Fruit fly (Drosophila melanogaster) whole organism, embryonic: ENCODE measurements around the gene CG34325.

ENCODE experiments used
- CG10543 ChIP-seq: fragments of 200-800 bp; sonication (Bioruptor generic); optimal IDR thresholded peaks from 3 replicates; lab custom pipeline; 2017; ENCODE audit warnings: missing biosample characterization, mild to moderate bottlenecking, missing genetic modification characterization, moderate library complexity
- CG10565 ChIP-seq: fragments of 200-800 bp; sonication (Bioruptor generic); optimal IDR thresholded peaks from 3 replicates; lab custom pipeline; 2016; ENCODE audit warnings: missing biosample characterization, mild to moderate bottlenecking, missing genetic modification characterization
- CG12659 ChIP-seq: fragments of 200-800 bp; sonication (Bioruptor generic); optimal IDR thresholded peaks from 3 replicates; lab custom pipeline; 2017; ENCODE audit warnings: mild to moderate bottlenecking, missing biosample characterization, missing genetic modification reagents, missing genetic modification characterization
- CG12769 ChIP-seq: fragments of 200-800 bp; sonication (Bioruptor generic); optimal IDR thresholded peaks from 2 replicates; lab custom pipeline; 2019; ENCODE audit warnings: missing biosample characterization, mild to moderate bottlenecking, missing genetic modification characterization, moderate library complexity
- CG15011 ChIP-seq: fragments of 200-800 bp; sonication (Bioruptor generic); optimal IDR thresholded peaks from 3 replicates; lab custom pipeline; 2018; ENCODE audit warnings: missing biosample characterization, mild to moderate bottlenecking, missing genetic modification characterization
- CG1603 ChIP-seq: fragments of 200-800 bp; sonication (Bioruptor generic); optimal IDR thresholded peaks from 2 replicates; lab custom pipeline; 2019; ENCODE audit warnings: missing biosample characterization, mild to moderate bottlenecking, missing genetic modification characterization, moderate library complexity
- CG18262 ChIP-seq: fragments of 200-800 bp; optimal IDR thresholded peaks from 3 replicates; lab custom pipeline; 2019; ENCODE audit warnings: missing biosample characterization, mild to moderate bottlenecking, missing genetic modification characterization, moderate library complexity
- CG18476 ChIP-seq: fragments of 200-800 bp; sonication (Bioruptor generic); optimal IDR thresholded peaks from 2 replicates; lab custom pipeline; 2016; ENCODE audit warnings: missing biosample characterization, mild to moderate bottlenecking, missing genetic modification characterization
- CG2889 ChIP-seq: fragments of 200-800 bp; sonication (Bioruptor generic); IDR thresholded peaks from 3 replicates; pipeline ENCODE4 v1.3.6; 2022; ENCODE audit warnings: missing biosample characterization, missing genetic modification characterization
- CG30403 ChIP-seq: fragments of 200-800 bp; sonication (Bioruptor generic); optimal IDR thresholded peaks from 3 replicates; lab custom pipeline; 2016; ENCODE audit warnings: missing biosample characterization, missing genetic modification characterization
- CG31388 ChIP-seq: fragments of 200-800 bp; sonication (Bioruptor generic); optimal IDR thresholded peaks from 2 replicates; lab custom pipeline; 2016; ENCODE audit warnings: missing biosample characterization, missing genetic modification characterization
- CG33557 ChIP-seq: fragments of 200-800 bp; sonication (Bioruptor generic); optimal IDR thresholded peaks from 2 replicates; lab custom pipeline; 2019; ENCODE audit warnings: missing biosample characterization, mild to moderate bottlenecking, missing genetic modification characterization, moderate library complexity
- CG4617 ChIP-seq: fragments of 200-800 bp; sonication (Bioruptor generic); optimal IDR thresholded peaks from 3 replicates; lab custom pipeline; 2016; ENCODE audit warnings: missing biosample characterization, missing genetic modification characterization, borderline replicate concordance
- CG7271 ChIP-seq: fragments of 200-800 bp; sonication (Bioruptor generic); optimal IDR thresholded peaks from 2 replicates; lab custom pipeline; 2018; ENCODE audit warnings: missing biosample characterization, mild to moderate bottlenecking, missing genetic modification characterization, moderate library complexity
- CG7556 ChIP-seq: fragments of 200-800 bp; sonication (Bioruptor generic); optimal IDR thresholded peaks from 2 replicates; lab custom pipeline; 2017; ENCODE audit warnings: missing biosample characterization, mild to moderate bottlenecking, missing genetic modification characterization
- CG7963 ChIP-seq: fragments of 200-800 bp; sonication (Bioruptor generic); IDR thresholded peaks from 3 replicates; pipeline ENCODE4 v1.3.6; 2022; ENCODE audit warnings: missing biosample characterization, missing genetic modification characterization; ENCODE audit not compliant: partially characterized antibody
- CG8290 ChIP-seq, 3 experiments: fragments of 200-800 bp; sonication (Bioruptor generic); optimal IDR thresholded peaks; 2 replicates each; lab custom pipeline; 2016 to 2019; ENCODE audit warnings: missing biosample characterization in 3 of 3, missing genetic modification characterization in 3 of 3, mild to moderate bottlenecking in 2 of 3, moderate library complexity in 1 of 3
- CG9215 ChIP-seq: fragments of 200-800 bp; sonication (Bioruptor generic); IDR thresholded peaks from 2 replicates; pipeline ENCODE4 v1.3.6; 2022; ENCODE audit warnings: missing biosample characterization, missing genetic modification characterization
- CG9817 ChIP-seq: fragments of 200-800 bp; sonication (Bioruptor generic); optimal IDR thresholded peaks from 2 replicates; lab custom pipeline; 2018; ENCODE audit warnings: missing biosample characterization, mild to moderate bottlenecking, missing genetic modification characterization, moderate library complexity
- CoRest ChIP-seq: fragments of 200-800 bp; sonication (Bioruptor generic); optimal IDR thresholded peaks from 3 replicates; lab custom pipeline; 2018; ENCODE audit warnings: missing biosample characterization, mild to moderate bottlenecking, missing genetic modification characterization, moderate library complexity
- Deaf1 ChIP-seq: fragments of 200-800 bp; optimal IDR thresholded peaks from 3 replicates; lab custom pipeline; 2019; ENCODE audit warnings: missing biosample characterization, mild to moderate bottlenecking, missing genetic modification characterization, moderate library complexity
- Dip2 ChIP-seq: fragments of 200-800 bp; sonication (Bioruptor generic); IDR thresholded peaks from 2 replicates; pipeline ENCODE4 v1.3.6; 2022; ENCODE audit warnings: missing biosample characterization, missing genetic modification characterization
- Doc2 ChIP-seq: fragments of 200-800 bp; sonication (Bioruptor generic); IDR thresholded peaks from 2 replicates; pipeline ENCODE4 v1.3.6; 2022; ENCODE audit warnings: missing biosample characterization, missing genetic modification characterization
- Dref ChIP-seq: fragments of 200-800 bp; sonication (Bioruptor generic); IDR thresholded peaks from 2 replicates; pipeline ENCODE4 v1.3.6; 2022; ENCODE audit warnings: missing biosample characterization, missing genetic modification characterization
- Elba2 ChIP-seq: fragments of 200-800 bp; sonication (Bioruptor generic); optimal IDR thresholded peaks from 3 replicates; lab custom pipeline; 2016; ENCODE audit warnings: missing biosample characterization, missing genetic modification characterization
- Kr ChIP-seq: fragments of 200-800 bp; sonication (Bioruptor generic); optimal IDR thresholded peaks from 2 replicates; lab custom pipeline; 2017; ENCODE audit warnings: missing biosample characterization, mild to moderate bottlenecking, missing genetic modification characterization
- Lpt ChIP-seq: fragments of >200 bp; optimal IDR thresholded peaks from 2 replicates; lab custom pipeline; 2018; ENCODE audit warnings: missing biosample characterization, missing genetic modification characterization
- Med ChIP-seq: fragments of 200-800 bp; sonication (Bioruptor generic); peaks from one replicate; lab custom pipeline; 2016; ENCODE audit warnings: missing biosample characterization, missing genetic modification characterization, mild to moderate bottlenecking, inconsistent platforms, moderate library complexity
- Nf-YA ChIP-seq: fragments of 200-800 bp; sonication (Bioruptor generic); IDR thresholded peaks from 2 replicates; pipeline ENCODE4 v1.3.6; 2022; ENCODE audit warnings: missing biosample characterization, missing genetic modification characterization
- Pdp1 ChIP-seq, 2 experiments: fragments of 200-800 bp; sonication (Bioruptor generic); optimal IDR thresholded peaks; 3 replicates each; lab custom pipeline; 2016; ENCODE audit warnings: missing biosample characterization in 2 of 2, missing genetic modification characterization in 2 of 2, mild to moderate bottlenecking in 1 of 2, moderate library complexity in 1 of 2
- bab2 ChIP-seq: fragments of 200-800 bp; sonication (Bioruptor generic); optimal IDR thresholded peaks from 2 replicates; lab custom pipeline; 2016; ENCODE audit warnings: missing biosample characterization, missing genetic modification characterization
- cad ChIP-seq: fragments of >200 bp; optimal IDR thresholded peaks from 2 replicates; lab custom pipeline; 2017; ENCODE audit warnings: missing biosample characterization, missing genetic modification characterization
- eve ChIP-seq, 2 experiments: fragments of >200 bp; optimal IDR thresholded peaks; 2 replicates each; lab custom pipeline; 2017; ENCODE audit warnings: missing biosample characterization in 2 of 2, missing genetic modification characterization in 2 of 2
- fru ChIP-seq: fragments of >200 bp; optimal IDR thresholded peaks from 2 replicates; lab custom pipeline; 2017
- ftz-f1 ChIP-seq: fragments of 200-800 bp; sonication (Bioruptor generic); optimal IDR thresholded peaks from 2 replicates; lab custom pipeline; 2016; ENCODE audit warnings: missing biosample characterization, missing genetic modification characterization
- gsb-n ChIP-seq: fragments of 200-800 bp; sonication (Bioruptor generic); optimal IDR thresholded peaks from 3 replicates; lab custom pipeline; 2018; ENCODE audit warnings: missing biosample characterization, mild to moderate bottlenecking, missing genetic modification characterization
- gt ChIP-seq: fragments of 200-800 bp; sonication (Bioruptor generic); IDR thresholded peaks from 2 replicates; pipeline ENCODE4 v1.3.6; 2022; ENCODE audit warnings: missing biosample characterization, missing genetic modification characterization
- ind ChIP-seq: fragments of 200-800 bp; sonication (Bioruptor generic); optimal IDR thresholded peaks from 3 replicates; lab custom pipeline; 2016; ENCODE audit warnings: missing biosample characterization, missing genetic modification characterization
- kay ChIP-seq: fragments of 200-800 bp; sonication (Bioruptor generic); optimal IDR thresholded peaks from 2 replicates; lab custom pipeline; 2016; ENCODE audit warnings: missing biosample characterization, missing genetic modification characterization
- ken ChIP-seq: fragments of 200-800 bp; sonication (Bioruptor generic); IDR thresholded peaks from 3 replicates; pipeline ENCODE4 v1.3.6; 2022; ENCODE audit warnings: missing biosample characterization, missing genetic modification characterization
- nau ChIP-seq: fragments of 200-800 bp; sonication (Bioruptor generic); optimal IDR thresholded peaks from 3 replicates; lab custom pipeline; 2017; ENCODE audit warnings: missing biosample characterization, mild to moderate bottlenecking, missing genetic modification characterization, missing genetic modification reagents
- prd ChIP-seq, 3 experiments: fragments of >200 bp in 2 of 3; fragments of 200-800 bp in 1 of 3; sonication (Bioruptor generic) in 1 of 3; optimal IDR thresholded peaks in 2 of 3; IDR thresholded peaks in 1 of 3; 2 replicates in 2 of 3; 3 replicates in 1 of 3; pipeline versions ENCODE4 v1.3.6 to Lab custom; 2017 to 2022; ENCODE audit warnings: missing biosample characterization in 1 of 3, missing genetic modification characterization in 1 of 3
- schlank ChIP-seq: fragments of 200-800 bp; sonication (Bioruptor generic); optimal IDR thresholded peaks from 2 replicates; lab custom pipeline; 2018; ENCODE audit warnings: missing biosample characterization, mild to moderate bottlenecking, missing genetic modification characterization
- slbo ChIP-seq: fragments of 200-800 bp; sonication (Bioruptor generic); IDR thresholded peaks from 2 replicates; pipeline ENCODE4 v1.3.6; 2022; ENCODE audit warnings: missing biosample characterization, missing genetic modification characterization
- sr ChIP-seq: fragments of 200-800 bp; sonication (Bioruptor generic); IDR thresholded peaks from 3 replicates; pipeline ENCODE4 v1.3.6; 2022; ENCODE audit warnings: missing biosample characterization, missing genetic modification characterization
- stc ChIP-seq: fragments of 200-800 bp; sonication (Bioruptor generic); IDR thresholded peaks from 2 replicates; pipeline ENCODE4 v1.3.6; 2022; ENCODE audit warnings: missing biosample characterization, missing genetic modification characterization
- sug ChIP-seq: fragments of 200-800 bp; optimal IDR thresholded peaks from 2 replicates; lab custom pipeline; 2019; ENCODE audit warnings: missing biosample characterization, mild to moderate bottlenecking, missing genetic modification characterization, moderate library complexity
- tio ChIP-seq: fragments of 200-800 bp; sonication (Bioruptor generic); optimal IDR thresholded peaks from 2 replicates; lab custom pipeline; 2017; ENCODE audit warnings: missing biosample characterization, missing genetic modification characterization, inconsistent platforms
- toy ChIP-seq: fragments of 200-800 bp; sonication (Bioruptor generic); IDR thresholded peaks from 2 replicates; pipeline ENCODE4 v1.3.6; 2022; ENCODE audit warnings: missing biosample characterization, missing genetic modification characterization
- vvl ChIP-seq: fragments of 200-800 bp; sonication (Bioruptor generic); IDR thresholded peaks from 2 replicates; pipeline ENCODE4 v1.3.6; 2022; ENCODE audit warnings: missing biosample characterization, missing genetic modification characterization
- wek ChIP-seq: fragments of 200-800 bp; sonication (Bioruptor generic); optimal IDR thresholded peaks from 3 replicates; lab custom pipeline; 2018; ENCODE audit warnings: missing biosample characterization, mild to moderate bottlenecking, missing genetic modification characterization, moderate library complexity

Gene CG34325

DNA sequence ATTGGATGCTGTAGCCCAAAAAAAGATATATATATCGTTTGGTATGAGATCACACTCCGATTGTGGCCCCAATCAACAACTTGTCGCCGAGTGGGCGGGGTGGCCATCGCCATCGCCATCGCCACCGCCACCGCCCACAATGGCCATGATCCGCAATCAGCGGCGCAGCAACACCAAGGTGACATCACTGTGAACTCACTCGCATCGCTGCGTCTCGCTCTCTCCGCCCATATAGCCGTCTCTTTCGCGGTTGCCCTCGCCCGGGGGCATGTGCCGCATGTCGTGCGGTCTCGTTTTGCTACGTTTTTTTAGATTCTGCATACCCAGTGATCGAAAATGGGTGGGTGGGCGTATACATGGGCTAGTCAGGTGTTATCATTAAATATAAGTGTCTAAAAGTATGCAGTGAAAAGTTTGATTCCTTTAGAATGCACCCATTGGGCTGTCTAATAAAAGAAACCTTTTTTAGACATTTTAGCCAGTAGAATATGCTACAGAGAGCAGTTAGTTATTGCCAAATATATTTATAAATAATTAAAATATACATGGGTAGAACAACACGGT lies 45.7 kb upstream of the CG34325 start (continued):
- TF ChIP-seq CG12659 (GFP tag; lab: Kevin White, UChicago), result no peak
- TF ChIP-seq CG12769, result peak; percentile 54
- no peak for TF ChIP-seq nau
- TF ChIP-seq CG33557 (GFP tag; lab: Kevin White, UChicago), result no peak
- TF ChIP-seq Elba2 (GFP tag; lab: Kevin White, UChicago), result no peak
- no peak for TF ChIP-seq Dip2 (GFP tag; lab: Robert Waterston, UW)
- TF ChIP-seq gt (GFP tag; lab: Robert Waterston, UW), result no peak
- TF ChIP-seq schlank, result no peak
- no peak for TF ChIP-seq vvl (GFP tag; lab: Robert Waterston, UW)
- no peak for TF ChIP-seq CG9817 (tag; lab: Kevin White, UChicago)
- TF ChIP-seq Nf-YA (GFP tag; lab: Robert Waterston, UW), result no peak
- TF ChIP-seq bab2 (GFP tag; lab: Kevin White, UChicago), result no peak
- no peak for TF ChIP-seq kay (GFP tag; lab: Kevin White, UChicago)
- no peak for TF ChIP-seq Deaf1 (tag; lab: Kevin White, UChicago)
- TF ChIP-seq ftz-f1 (GFP tag; lab: Kevin White, UChicago), result peak; percentile 96
- no peak for TF ChIP-seq CG4617 (GFP tag; lab: Kevin White, UChicago)
- no peak for TF ChIP-seq CG15011 (GFP tag; lab: Kevin White, UChicago)
- no peak for TF ChIP-seq fru (lab: Kevin White, UChicago)
- peak; percentile 99 for TF ChIP-seq sr (GFP tag; lab: Robert Waterston, UW)
- no peak for TF ChIP-seq wek (GFP tag; lab: Kevin White, UChicago)
- TF ChIP-seq CG31388 (GFP tag; lab: Kevin White, UChicago), result no peak
- no peak for TF ChIP-seq Dref (GFP tag; lab: Robert Waterston, UW)
- no peak for TF ChIP-seq eve (GFP tag; optimal IDR thresholded peaks at IDR 0.05; lab: Kevin White, UChicago)
- TF ChIP-seq sug, result no peak
- TF ChIP-seq CG18262 (tag; lab: Kevin White, UChicago), result no peak
- TF ChIP-seq CG9215 (GFP tag; lab: Robert Waterston, UW), result no peak
- TF ChIP-seq ken (GFP tag; lab: Robert Waterston, UW), result no peak
- TF ChIP-seq CG1603 (tag; lab: Kevin White, UChicago), result no peak
- TF ChIP-seq CG2889 (GFP tag; lab: Robert Waterston, UW), result no peak
- no peak for TF ChIP-seq CG10565 (GFP tag; lab: Kevin White, UChicago)
- TF ChIP-seq CG10543 (GFP tag; lab: Kevin White, UChicago), result peak; percentile 38
- no peak for TF ChIP-seq Doc2 (GFP tag; lab: Robert Waterston, UW)
- TF ChIP-seq CG30403 (GFP tag; lab: Kevin White, UChicago), result no peak
- TF ChIP-seq CG7271, result no peak
- no peak for TF ChIP-seq CG18476 (GFP tag; lab: Kevin White, UChicago)
- no peak for TF ChIP-seq ind
- no peak for TF ChIP-seq Kr (GFP tag; lab: Kevin White, UChicago)
- TF ChIP-seq Med (GFP tag; lab: Kevin White, UChicago), result peak; percentile 42
- TF ChIP-seq tio (GFP tag; lab: Kevin White, UChicago), result no peak
- TF ChIP-seq CG8290 (GFP tag; optimal IDR thresholded peaks at IDR 0.05; lab: Kevin White, UChicago), result no peak
- TF ChIP-seq CG8290 (tag; optimal IDR thresholded peaks at IDR 0.05; lab: Kevin White, UChicago), result peak; percentile 50 to 69
- no peak for TF ChIP-seq stc (GFP tag; lab: Robert Waterston, UW)
- no peak for TF ChIP-seq prd (optimal IDR thresholded peaks at IDR 0.05; lab: Kevin White, UChicago)
- TF ChIP-seq prd (GFP tag; IDR thresholded peaks at IDR 0.05; lab: Robert Waterston, UW), result no peak
- TF ChIP-seq CG7963 (GFP tag; lab: Robert Waterston, UW), result no peak
- no peak for TF ChIP-seq CoRest (tag; lab: Kevin White, UChicago)
- peak in 1 of 2 experiments; percentile 16 for TF ChIP-seq Pdp1 (GFP tag; optimal IDR thresholded peaks at IDR 0.05; lab: Kevin White, UChicago)
- no peak for TF ChIP-seq Lpt (GFP tag; lab: Kevin White, UChicago)
- no peak for TF ChIP-seq gsb-n (tag; lab: Kevin White, UChicago)
- TF ChIP-seq toy, result no peak
- TF ChIP-seq slbo (GFP tag; lab: Robert Waterston, UW), result peak; percentile 20; the same call in 1 of the 2 replicates
- TF ChIP-seq cad (GFP tag; lab: Kevin White, UChicago), result no peak
- no peak for TF ChIP-seq CG7556 (GFP tag; lab: Kevin White, UChicago)
